Fruit fly (Drosophila melanogaster) whole organism, embryonic: Measurements from ENCODE around the gene CG14182.

Source experiments
- Asciz ChIP-seq: fragments of 200-800 bp; sonication (Bioruptor generic); optimal IDR thresholded peaks from 2 replicates; lab custom pipeline; 2017; ENCODE audit warnings: missing biosample characterization, mild to moderate bottlenecking, missing genetic modification characterization, missing genetic modification reagents
- Atf3 ChIP-seq: fragments of 200-800 bp; sonication (Bioruptor generic); optimal IDR thresholded peaks from 3 replicates; lab custom pipeline; 2016; ENCODE audit warnings: missing biosample characterization, missing genetic modification characterization
- Bgb ChIP-seq: fragments of 200-800 bp; sonication (Bioruptor generic); IDR thresholded peaks from 2 replicates; pipeline ENCODE4 v1.3.6; 2022; ENCODE audit warnings: missing biosample characterization, missing genetic modification characterization; ENCODE audit not compliant: partially characterized antibody
- CG11093 ChIP-seq: fragments of 200-800 bp; sonication (Bioruptor generic); IDR thresholded peaks from 3 replicates; pipeline ENCODE4 v1.3.6; 2022; ENCODE audit warnings: missing biosample characterization, missing genetic modification characterization
- CG12071 ChIP-seq: fragments of 200-800 bp; sonication (Bioruptor generic); optimal IDR thresholded peaks from 3 replicates; lab custom pipeline; 2018; ENCODE audit warnings: missing biosample characterization, mild to moderate bottlenecking, missing genetic modification characterization
- CG1233 ChIP-seq: fragments of 200-800 bp; sonication (Bioruptor generic); optimal IDR thresholded peaks from 4 replicates; lab custom pipeline; 2018; ENCODE audit warnings: missing biosample characterization, mild to moderate bottlenecking, missing genetic modification characterization
- CG12942 ChIP-seq: fragments of 200-800 bp; sonication (Bioruptor generic); optimal IDR thresholded peaks from 3 replicates; lab custom pipeline; 2016; ENCODE audit warnings: missing biosample characterization, missing genetic modification characterization
- CG13287 ChIP-seq: fragments of 200-800 bp; sonication (Bioruptor generic); IDR thresholded peaks from 2 replicates; pipeline ENCODE4 v1.3.6; 2022; ENCODE audit warnings: missing biosample characterization, missing genetic modification characterization; ENCODE audit not compliant: partially characterized antibody
- CG15073 ChIP-seq: fragments of 200-800 bp; sonication (Bioruptor generic); optimal IDR thresholded peaks from 2 replicates; lab custom pipeline; 2016; ENCODE audit warnings: missing biosample characterization, missing genetic modification characterization
- CG15601 ChIP-seq: fragments of 200-800 bp; sonication (Bioruptor generic); optimal IDR thresholded peaks from 3 replicates; lab custom pipeline; 2019; ENCODE audit warnings: missing biosample characterization, mild to moderate bottlenecking, missing genetic modification characterization, moderate library complexity
- CG1603 ChIP-seq: fragments of 200-800 bp; sonication (Bioruptor generic); optimal IDR thresholded peaks from 2 replicates; lab custom pipeline; 2019; ENCODE audit warnings: missing biosample characterization, mild to moderate bottlenecking, missing genetic modification characterization, moderate library complexity
- CG2712 ChIP-seq: fragments of 200-800 bp; optimal IDR thresholded peaks from 3 replicates; lab custom pipeline; 2019; ENCODE audit warnings: missing biosample characterization, mild to moderate bottlenecking, missing genetic modification characterization, moderate library complexity
- CG42726 ChIP-seq: fragments of 200-800 bp; sonication (Bioruptor generic); IDR thresholded peaks from 2 replicates; pipeline ENCODE4 v1.3.6; 2022; ENCODE audit warnings: missing biosample characterization, missing genetic modification characterization; ENCODE audit not compliant: partially characterized antibody
- CG5180 ChIP-seq: fragments of 200-800 bp; sonication (Bioruptor generic); optimal IDR thresholded peaks from 3 replicates; lab custom pipeline; 2017; ENCODE audit warnings: missing biosample characterization, missing genetic modification characterization, mild to moderate bottlenecking, moderate library complexity, missing genetic modification reagents
- CG6791 ChIP-seq: fragments of 200-800 bp; sonication (Bioruptor generic); IDR thresholded peaks from 3 replicates; pipeline ENCODE4 v1.3.6; 2022; ENCODE audit warnings: missing biosample characterization, missing genetic modification characterization; ENCODE audit not compliant: partially characterized antibody
- CG6813 ChIP-seq: fragments of 200-800 bp; sonication (Bioruptor generic); optimal IDR thresholded peaks from 2 replicates; lab custom pipeline; 2017; ENCODE audit warnings: missing biosample characterization, missing genetic modification characterization, mild to moderate bottlenecking, moderate library complexity, missing genetic modification reagents
- D ChIP-seq, 2 experiments: fragments of 200-800 bp in 1 of 2; fragments of >200 bp in 1 of 2; sonication (Bioruptor generic) in 1 of 2; optimal IDR thresholded peaks; 2 replicates in 1 of 2; 3 replicates in 1 of 2; lab custom pipeline; 2017; ENCODE audit warnings: mild to moderate bottlenecking in 1 of 2, missing biosample characterization in 1 of 2, missing genetic modification characterization in 1 of 2, missing genetic modification reagents in 1 of 2
- Doc3 ChIP-seq: fragments of 200-800 bp; sonication (Bioruptor generic); IDR thresholded peaks from 3 replicates; pipeline ENCODE4 v1.3.6; 2022; ENCODE audit warnings: missing biosample characterization, missing genetic modification characterization; ENCODE audit not compliant: partially characterized antibody
- Fer2 ChIP-seq: fragments of 200-800 bp; sonication (Bioruptor generic); optimal IDR thresholded peaks from 2 replicates; lab custom pipeline; 2018; ENCODE audit warnings: missing biosample characterization, mild to moderate bottlenecking, missing genetic modification characterization, moderate library complexity
- H2.0 ChIP-seq: fragments of 200-800 bp; sonication (Bioruptor generic); IDR thresholded peaks from 2 replicates; pipeline ENCODE4 v1.3.6; 2022; ENCODE audit warnings: missing biosample characterization, missing genetic modification characterization
- Hand ChIP-seq: fragments of 200-800 bp; sonication (Bioruptor generic); optimal IDR thresholded peaks from 2 replicates; lab custom pipeline; 2017; ENCODE audit warnings: mild to moderate bottlenecking, missing biosample characterization, missing genetic modification reagents, missing genetic modification characterization
- Jarid2 ChIP-seq: fragments of 200-800 bp; sonication (Bioruptor generic); optimal IDR thresholded peaks from 3 replicates; lab custom pipeline; 2017; ENCODE audit warnings: mild to moderate bottlenecking, missing biosample characterization, missing genetic modification reagents, missing genetic modification characterization
- Med ChIP-seq: fragments of 200-800 bp; sonication (Bioruptor generic); peaks from one replicate; lab custom pipeline; 2016; ENCODE audit warnings: missing biosample characterization, missing genetic modification characterization, mild to moderate bottlenecking, inconsistent platforms, moderate library complexity
- Nf-YC ChIP-seq: fragments of 200-800 bp; optimal IDR thresholded peaks from 3 replicates; lab custom pipeline; 2019; ENCODE audit warnings: missing biosample characterization, mild to moderate bottlenecking, missing genetic modification characterization, moderate library complexity
- Pdp1 ChIP-seq, 2 experiments: fragments of 200-800 bp; sonication (Bioruptor generic); optimal IDR thresholded peaks; 3 replicates each; lab custom pipeline; 2016; ENCODE audit warnings: missing biosample characterization in 2 of 2, missing genetic modification characterization in 2 of 2, mild to moderate bottlenecking in 1 of 2, moderate library complexity in 1 of 2
- Sin3A ChIP-seq: fragments of >200 bp; optimal IDR thresholded peaks from 2 replicates; lab custom pipeline; 2018
- ato ChIP-seq: fragments of 200-800 bp; sonication (Bioruptor generic); IDR thresholded peaks from 2 replicates; pipeline ENCODE4 v1.3.6; 2022; ENCODE audit warnings: missing biosample characterization, missing genetic modification characterization; ENCODE audit not compliant: partially characterized antibody
- bbx ChIP-seq: fragments of 200-800 bp; sonication (Bioruptor generic); IDR thresholded peaks from 2 replicates; pipeline ENCODE4 v1.3.6; 2022; ENCODE audit warnings: missing biosample characterization, missing genetic modification characterization; ENCODE audit not compliant: partially characterized antibody
- bcd ChIP-seq: fragments of 200-800 bp; sonication (Bioruptor generic); optimal IDR thresholded peaks from 2 replicates; lab custom pipeline; 2017; ENCODE audit warnings: missing biosample characterization, mild to moderate bottlenecking, missing genetic modification characterization
- cad ChIP-seq: fragments of >200 bp; optimal IDR thresholded peaks from 2 replicates; lab custom pipeline; 2017; ENCODE audit warnings: missing biosample characterization, missing genetic modification characterization
- emc ChIP-seq: fragments of 200-800 bp; sonication (Bioruptor generic); optimal IDR thresholded peaks from 2 replicates; lab custom pipeline; 2016; ENCODE audit warnings: missing biosample characterization, missing genetic modification characterization
- grau ChIP-seq: fragments of 200-800 bp; optimal IDR thresholded peaks from 3 replicates; lab custom pipeline; 2019; ENCODE audit warnings: missing biosample characterization, mild to moderate bottlenecking, missing genetic modification characterization, moderate library complexity
- ind ChIP-seq: fragments of 200-800 bp; sonication (Bioruptor generic); optimal IDR thresholded peaks from 3 replicates; lab custom pipeline; 2016; ENCODE audit warnings: missing biosample characterization, missing genetic modification characterization
- luna ChIP-seq: fragments of 200-800 bp; sonication (Bioruptor generic); optimal IDR thresholded peaks from 2 replicates; lab custom pipeline; 2016; ENCODE audit warnings: missing biosample characterization, missing genetic modification characterization
- mirr ChIP-seq: fragments of 200-800 bp; sonication (Bioruptor generic); optimal IDR thresholded peaks from 3 replicates; lab custom pipeline; 2018; ENCODE audit warnings: missing biosample characterization, mild to moderate bottlenecking, missing genetic modification characterization
- nerfin-2 ChIP-seq: fragments of 200-800 bp; sonication (Bioruptor generic); IDR thresholded peaks from 2 replicates; pipeline ENCODE4 v1.3.6; 2022; ENCODE audit warnings: missing biosample characterization, missing genetic modification characterization; ENCODE audit not compliant: partially characterized antibody
- pan ChIP-seq, 4 experiments: fragments of >200 bp in 3 of 4; fragments of 200-800 bp in 1 of 4; sonication (Bioruptor generic) in 1 of 4; optimal IDR thresholded peaks in 3 of 4; IDR thresholded peaks in 1 of 4; 2 replicates each; pipeline versions ENCODE4 v1.3.6 to Lab custom; 2017 to 2022; ENCODE audit warnings: missing biosample characterization in 2 of 4, missing genetic modification characterization in 2 of 4, mixed read lengths in 1 of 4
- stwl ChIP-seq: fragments of 200-800 bp; sonication (Bioruptor generic); optimal IDR thresholded peaks from 3 replicates; lab custom pipeline; 2018; ENCODE audit warnings: missing biosample characterization, mild to moderate bottlenecking, missing genetic modification characterization, moderate library complexity
- tll ChIP-seq, 2 experiments: fragments of 200-800 bp in 1 of 2; fragments of >200 bp in 1 of 2; sonication (Bioruptor generic) in 1 of 2; optimal IDR thresholded peaks; 2 replicates each; lab custom pipeline; 2017 to 2019; ENCODE audit warnings: missing biosample characterization in 2 of 2, missing genetic modification characterization in 2 of 2, mild to moderate bottlenecking in 1 of 2, moderate library complexity in 1 of 2
- tx ChIP-seq: fragments of 200-800 bp; sonication (Bioruptor generic); optimal IDR thresholded peaks from 2 replicates; lab custom pipeline; 2016; ENCODE audit warnings: missing biosample characterization, missing genetic modification characterization
- z ChIP-seq: fragments of 200-800 bp; sonication (Bioruptor generic); IDR thresholded peaks from 3 replicates; pipeline ENCODE4 v1.3.6; 2022; ENCODE audit warnings: missing biosample characterization, missing genetic modification characterization
- zfh1 ChIP-seq: fragments of 200-800 bp; sonication (Bioruptor generic); IDR thresholded peaks from 3 replicates; pipeline ENCODE4 v1.3.6; 2022; ENCODE audit warnings: missing biosample characterization, missing genetic modification characterization

Gene CG14182

DNA sequence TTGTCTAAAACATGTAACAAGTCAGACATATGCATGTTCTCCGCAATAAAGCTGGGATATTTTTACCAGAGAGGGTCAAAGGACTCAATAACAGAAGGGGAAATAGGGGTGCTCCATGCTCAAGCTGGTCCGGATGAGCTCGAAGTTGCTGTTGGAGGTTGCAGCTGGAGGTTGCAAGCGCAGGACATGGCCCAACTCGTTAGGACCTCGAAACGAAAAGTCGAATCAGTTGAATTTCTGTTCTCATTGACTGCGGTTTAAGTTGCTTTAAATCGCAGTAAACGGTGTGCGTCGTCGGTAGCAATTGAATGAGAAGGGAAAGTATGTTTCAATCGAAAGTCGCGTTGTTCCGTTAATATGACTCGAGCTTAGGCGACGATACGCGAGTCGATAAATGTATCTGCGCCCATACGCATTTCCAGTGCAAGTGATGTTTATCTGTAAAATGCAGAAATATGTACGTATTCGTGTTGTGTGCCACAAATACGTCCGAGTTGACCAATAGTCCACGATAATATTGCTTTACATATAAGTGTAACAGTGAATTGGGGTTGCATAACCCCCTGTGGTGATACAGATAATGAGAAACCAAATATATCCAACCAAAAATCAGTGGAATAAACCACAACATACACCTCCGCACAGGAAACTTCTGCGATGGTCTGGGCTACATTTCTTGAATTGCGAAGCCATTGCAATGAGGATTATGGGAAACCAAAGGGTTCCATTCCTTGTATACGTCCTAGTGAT is 25.6 kb upstream of the CG14182 start, which contains the start of gene kug (continued):
- TF ChIP-seq mirr (peak; percentile 1), CG6813 (GFP tag; lab: Kevin White, UChicago) (peak; percentile 6), Hand (GFP tag; lab: Kevin White, UChicago) (no peak), H2.0 (no peak), emc (GFP tag; lab: Kevin White, UChicago) (no peak), nerfin-2 (GFP tag; lab: Robert Waterston, UW) (0 out of 2 replicates have a peak, but pooled peaks have one; percentile 39), ato (GFP tag; lab: Robert Waterston, UW) (no peak), Atf3 (GFP tag; lab: Kevin White, UChicago) (no peak), Bgb (GFP tag; lab: Robert Waterston, UW) (peak; percentile 19; the same call in 1 of the 2 replicates), cad (GFP tag; lab: Kevin White, UChicago) (no peak), CG1603 (no peak), grau (tag; lab: Kevin White, UChicago) (no peak), Pdp1 (GFP tag; optimal IDR thresholded peaks at IDR 0.05; lab: Kevin White, UChicago) (peak in 1 of 2 experiments; percentile 46), Doc3 (no peak), CG42726 (GFP tag; lab: Robert Waterston, UW) (no peak), CG12071 (GFP tag; lab: Kevin White, UChicago) (no peak), bcd (GFP tag; lab: Kevin White, UChicago) (no peak), CG1233 (GFP tag; lab: Kevin White, UChicago) (no peak), pan (optimal IDR thresholded peaks at IDR 0.05; lab: Kevin White, UChicago) (no peak), pan (GFP tag; optimal IDR thresholded peaks at IDR 0.05 in 1 of 2, IDR thresholded peaks at IDR 0.05 in 1 of 2) (no peak), tll (GFP tag; optimal IDR thresholded peaks at IDR 0.05; lab: Kevin White, UChicago) (no peak), CG13287 (no peak), zfh1 (0 out of 3 replicates have a peak, but pooled peaks have one; percentile 3), z (GFP tag; lab: Robert Waterston, UW) (0 out of 3 replicates have a peak, but pooled peaks have one; percentile 33), CG15601 (tag; lab: Kevin White, UChicago) (peak; percentile 96), CG11093 (GFP tag; lab: Robert Waterston, UW) (no peak), Med (GFP tag; lab: Kevin White, UChicago) (peak; percentile 59), CG6791 (GFP tag; lab: Robert Waterston, UW) (0 out of 3 replicates have a peak, but pooled peaks have one; percentile 27), CG2712 (tag; lab: Kevin White, UChicago) (no peak), tx (GFP tag; lab: Kevin White, UChicago) (no peak), Nf-YC (tag; lab: Kevin White, UChicago) (no peak), bbx (0 out of 2 replicates have a peak, but pooled peaks have one; percentile 31), CG12942 (GFP tag; lab: Kevin White, UChicago) (no peak), D (optimal IDR thresholded peaks at IDR 0.05; lab: Kevin White, UChicago) (peak; percentile 46), D (GFP tag; optimal IDR thresholded peaks at IDR 0.05; lab: Kevin White, UChicago) (no peak), ind (GFP tag; lab: Kevin White, UChicago) (no peak), Jarid2 (GFP tag; lab: Kevin White, UChicago) (peak; percentile 24), Asciz (GFP tag; lab: Kevin White, UChicago) (no peak), Sin3A (lab: Kevin White, UChicago) (no peak), CG5180 (GFP tag; lab: Kevin White, UChicago) (peak; percentile 98), CG15073 (GFP tag; lab: Kevin White, UChicago) (no peak), stwl (no peak), luna (no peak), Fer2 (tag; lab: Kevin White, UChicago) (no peak)
